Worm (Caenorhabditis elegans): Measurements from ENCODE around the gene sre-21.

Gene sre-21

ce11 chrV:17783542-17783941 lies 10.5 kb upstream of the sre-21 start, which contains the start of gene srab-12:
Gene srab-12, minus strand, starts transcription at chrV:17783642.
- TF ChIP-seq hlh-8 (tag; optimal IDR thresholded peaks at IDR 0.05) (no peak), hlh-30 (tag; optimal IDR thresholded peaks at IDR 0.05; ENCODE audit: insufficient read depth) (no peak), gmeb-2 (tag; optimal IDR thresholded peaks at IDR 0.05) (no peak), F13H6.1 (tag; optimal IDR thresholded peaks at IDR 0.05) (no peak), ttx-3 (tag; optimal IDR thresholded peaks at IDR 0.05) (no peak), ceh-31 (tag; optimal IDR thresholded peaks at IDR 0.05) (no peak), sox-2 (GFP tag; IDR thresholded peaks at IDR 0.05) (no peak), ref-2 (tag; optimal IDR thresholded peaks at IDR 0.05) (no peak), ceh-48 (tag; optimal IDR thresholded peaks at IDR 0.05) (no peak), sdc-2 (tag; optimal IDR thresholded peaks at IDR 0.05) (no peak), sox-4 (tag; optimal IDR thresholded peaks at IDR 0.05) (no peak), ceh-14 (tag; optimal IDR thresholded peaks at IDR 0.05) (no peak), ceh-22 (tag; optimal IDR thresholded peaks at IDR 0.05) (no peak), ztf-16 (tag; optimal IDR thresholded peaks at IDR 0.05) (no peak)

- TF ChIP-seq eyg-1 (tag; optimal IDR thresholded peaks at IDR 0.05) (no peak), tbx-7 (tag; optimal IDR thresholded peaks at IDR 0.05) (no peak), ztf-16 (tag; optimal IDR thresholded peaks at IDR 0.05) (no peak), ets-4 (tag; optimal IDR thresholded peaks at IDR 0.05) (no peak), ceh-34 (tag; optimal IDR thresholded peaks at IDR 0.05) (no peak), dmd-4 (tag; optimal IDR thresholded peaks at IDR 0.05; ENCODE audit: borderline replicate concordance) (no peak), ceh-22 (tag; optimal IDR thresholded peaks at IDR 0.05) (no peak), ceh-45 (GFP tag; IDR thresholded peaks at IDR 0.05) (no peak), C08G9.2 (tag; optimal IDR thresholded peaks at IDR 0.05) (no peak), F13H6.1 (tag; optimal IDR thresholded peaks at IDR 0.05) (no peak), nfya-1 (tag; optimal IDR thresholded peaks at IDR 0.05) (no peak), mec-3 (tag; optimal IDR thresholded peaks at IDR 0.05; ENCODE audit: borderline replicate concordance) (no peak), unc-86 (tag; optimal IDR thresholded peaks at IDR 0.05) (no peak), elt-2 (tag; optimal IDR thresholded peaks at IDR 0.05) (no peak), pha-2 (tag; optimal IDR thresholded peaks at IDR 0.05) (no peak), ref-2 (tag; optimal IDR thresholded peaks at IDR 0.05) (no peak)
These were observed 7.3 kb upstream of the sre-21 start for ce11 chrV:17780285-17780684.

ce11 chrV:17777624-17778023 lies 4.6 kb upstream of the sre-21 start, which contains the start of gene C47A10.12:
Gene C47A10.12, plus strand, starts transcription at chrV:17777924.
- TF ChIP-seq pha-2 (tag; optimal IDR thresholded peaks at IDR 0.05), result no peak
- TF ChIP-seq pat-9 (tag; optimal IDR thresholded peaks at IDR 0.05), result no peak
- TF ChIP-seq fax-1 (tag; optimal IDR thresholded peaks at IDR 0.05), result no peak
- TF ChIP-seq lim-6 (tag; optimal IDR thresholded peaks at IDR 0.05), result no peak

- TF ChIP-seq syd-9 (tag; optimal IDR thresholded peaks at IDR 0.05), result no peak
- TF ChIP-seq madf-2 (tag; optimal IDR thresholded peaks at IDR 0.05), result no peak
- TF ChIP-seq ceh-24 (tag; optimal IDR thresholded peaks at IDR 0.05), result no peak
- TF ChIP-seq lim-6 (tag; optimal IDR thresholded peaks at IDR 0.05), result no peak
- TF ChIP-seq lin-11 (tag; optimal IDR thresholded peaks at IDR 0.05), result no peak
- no peak for TF ChIP-seq ets-4 (tag; optimal IDR thresholded peaks at IDR 0.05)
- TF ChIP-seq eyg-1 (tag; optimal IDR thresholded peaks at IDR 0.05), result no peak
- no peak for TF ChIP-seq ztf-16 (tag; optimal IDR thresholded peaks at IDR 0.05)
These were observed 4.1 kb upstream of the sre-21 start, which contains the start of gene ddo-1 for ce11 chrV:17777127-17777526. Gene ddo-1, minus strand, starts transcription at chrV:17777227.

ce11 chrV:17767768-17768167 lies 5.2 kb downstream of the sre-21 start:
- TF ChIP-seq sox-2 (GFP tag; IDR thresholded peaks at IDR 0.05) (no peak), hlh-8 (tag; optimal IDR thresholded peaks at IDR 0.05) (no peak), nhr-11 (tag; optimal IDR thresholded peaks at IDR 0.05) (no peak), che-1 (tag; optimal IDR thresholded peaks at IDR 0.05) (no peak), pha-2 (tag; optimal IDR thresholded peaks at IDR 0.05) (no peak), dve-1 (tag; optimal IDR thresholded peaks at IDR 0.05) (no peak), fkh-10 (GFP tag; optimal IDR thresholded peaks at IDR 0.05) (no peak), lim-6 (tag; optimal IDR thresholded peaks at IDR 0.05) (no peak), eyg-1 (tag; optimal IDR thresholded peaks at IDR 0.05) (no peak), nhr-232 (tag; optimal IDR thresholded peaks at IDR 0.05) (no peak), ceh-9 (tag; optimal IDR thresholded peaks at IDR 0.05) (no peak), ama-1 (optimal IDR thresholded peaks at IDR 0.05) (no peak), madf-2 (tag; optimal IDR thresholded peaks at IDR 0.05) (no peak)

Data from whole organism, late embryonic.